Worm (Caenorhabditis elegans) whole organism, mixed stage, embryonic: ENCODE measurements around the gene gmn-1.

ENCODE experiments used
- blmp-1 ChIP-seq: fragments of 150-350 bp; optimal IDR thresholded peaks from 2 replicates; lab custom pipeline; 2014; ENCODE audit warnings: missing biosample characterization, missing genetic modification characterization
- ceh-43 ChIP-seq: fragments of 200-800 bp; sonication (Bioruptor generic); optimal IDR thresholded peaks from 2 replicates; lab custom pipeline; 2018; ENCODE audit warnings: mild to moderate bottlenecking, missing genetic modification characterization, moderate library complexity, missing compliant biosample characterization
- ces-1 ChIP-seq: fragments of 150-350 bp; optimal IDR thresholded peaks from 2 replicates; lab custom pipeline; 2014; ENCODE audit warnings: missing biosample characterization, missing genetic modification reagents, missing genetic modification characterization
- lin-13 ChIP-seq: fragments of 150-350 bp; optimal IDR thresholded peaks from 2 replicates; lab custom pipeline; 2014; ENCODE audit warnings: missing biosample characterization, missing genetic modification characterization
- mep-1 ChIP-seq: fragments of 150-350 bp; optimal IDR thresholded peaks from 2 replicates; lab custom pipeline; 2017; ENCODE audit warnings: missing biosample characterization, missing genetic modification reagents, missing genetic modification characterization, inconsistent platforms
- nhr-237 ChIP-seq: fragments of 150-350 bp; optimal IDR thresholded peaks from 2 replicates; lab custom pipeline; 2014; ENCODE audit warnings: missing biosample characterization, missing genetic modification characterization

DNA sequence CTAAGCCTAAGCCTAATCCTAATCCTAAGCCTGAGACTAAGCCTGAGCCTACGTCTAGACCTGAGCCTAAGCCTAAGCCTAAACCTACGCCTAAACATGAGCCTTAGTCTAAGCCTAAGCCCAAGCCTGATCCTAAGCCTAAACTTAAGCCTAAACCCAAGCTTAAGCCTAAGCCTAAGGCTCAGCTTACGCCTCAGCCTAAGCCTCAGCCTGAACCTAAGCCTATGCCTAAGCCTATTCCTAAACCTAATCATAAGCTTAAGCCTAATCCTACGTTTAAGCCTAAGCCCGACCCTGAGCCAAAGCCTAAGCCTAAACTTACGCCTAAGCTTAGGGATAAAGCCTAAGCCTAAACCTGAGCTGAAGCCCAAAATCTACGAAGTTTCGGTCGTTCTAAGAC, 5.1 kb upstream of the gmn-1 start:
- TF ChIP-seq blmp-1 (tag; lab: Kevin White, UChicago) (no peak), mep-1 (no peak), ces-1 (GFP tag; lab: Kevin White, UChicago) (no peak), lin-13 (tag; lab: Kevin White, UChicago) (no peak), nhr-237 (tag; lab: Kevin White, UChicago) (no peak), ceh-43 (GFP tag; lab: Kevin White, UChicago) (no peak)
